Worm (Caenorhabditis elegans) whole organism, late embryonic: ENCODE data around the gene F53B7.7.

ENCODE experiments used
- C08G9.2 ChIP-seq: sonication (generic microtip); optimal IDR thresholded peaks from 2 replicates; lab custom pipeline; 2016; ENCODE audit warnings: mild to moderate bottlenecking, missing genetic modification characterization, moderate library complexity, missing compliant biosample characterization
- C38D4.7 ChIP-seq: fragments of 200-800 bp; sonication (Bioruptor generic); optimal IDR thresholded peaks from 2 replicates; lab custom pipeline; 2018; ENCODE audit warnings: mild to moderate bottlenecking, missing genetic modification characterization, moderate library complexity, missing compliant biosample characterization
- F13H6.1 ChIP-seq: sonication (generic microtip); optimal IDR thresholded peaks from 2 replicates; lab custom pipeline; 2016; ENCODE audit warnings: missing genetic modification characterization, missing compliant biosample characterization
- K09A11.1 ChIP-seq: sonication (generic microtip); optimal IDR thresholded peaks from 2 replicates; lab custom pipeline; 2017; ENCODE audit warnings: antibody characterized with exemption, mild to moderate bottlenecking, missing genetic modification characterization, missing compliant biosample characterization; ENCODE audit not compliant: insufficient read depth
- Y22D7AL.16 ChIP-seq: sonication (generic microtip); optimal IDR thresholded peaks from 2 replicates; lab custom pipeline; 2016; ENCODE audit warnings: missing genetic modification characterization, missing compliant biosample characterization
- ceh-14 ChIP-seq: sonication (generic microtip); optimal IDR thresholded peaks from 2 replicates; lab custom pipeline; 2016; ENCODE audit warnings: missing genotype, missing genetic modification characterization, missing compliant biosample characterization
- ceh-19 ChIP-seq: fragments of 200-800 bp; sonication (Bioruptor generic); optimal IDR thresholded peaks from 2 replicates; lab custom pipeline; 2018; ENCODE audit warnings: mild to moderate bottlenecking, missing genetic modification characterization, missing compliant biosample characterization
- ceh-2 ChIP-seq: sonication (generic microtip); optimal IDR thresholded peaks from 2 replicates; lab custom pipeline; 2016; ENCODE audit warnings: missing genotype, missing genetic modification characterization, missing compliant biosample characterization
- ceh-22 ChIP-seq: sonication (generic microtip); optimal IDR thresholded peaks from 2 replicates; lab custom pipeline; 2017; ENCODE audit warnings: missing biosample characterization, missing genetic modification characterization
- ceh-30 ChIP-seq: fragments of 150-350 bp; optimal IDR thresholded peaks from 2 replicates; lab custom pipeline; 2014; ENCODE audit warnings: missing biosample characterization, missing genetic modification characterization
- ceh-31 ChIP-seq: sonication (generic microtip); optimal IDR thresholded peaks from 2 replicates; lab custom pipeline; 2016; ENCODE audit warnings: missing genetic modification characterization, missing compliant biosample characterization
- ceh-34 ChIP-seq: sonication (generic microtip); optimal IDR thresholded peaks from 2 replicates; lab custom pipeline; 2016; ENCODE audit warnings: mild to moderate bottlenecking, missing genetic modification characterization, missing compliant biosample characterization
- ceh-45 ChIP-seq: fragments of 200-800 bp; sonication (Bioruptor generic); IDR thresholded peaks from 2 replicates; pipeline ENCODE4 v1.3.6; 2022; ENCODE audit warnings: missing genetic modification reagents, missing genetic modification characterization, missing compliant biosample characterization
- ceh-48 ChIP-seq: sonication (generic microtip); optimal IDR thresholded peaks from 2 replicates; lab custom pipeline; 2016; ENCODE audit warnings: missing genetic modification characterization, inconsistent platforms, missing compliant biosample characterization
- ceh-6 ChIP-seq: fragments of 200-800 bp; sonication (Bioruptor generic); optimal IDR thresholded peaks from 2 replicates; lab custom pipeline; 2018; ENCODE audit warnings: mild to moderate bottlenecking, missing genetic modification characterization, missing compliant biosample characterization
- dmd-4 ChIP-seq: sonication (generic microtip); optimal IDR thresholded peaks from 2 replicates; lab custom pipeline; 2016; ENCODE audit warnings: borderline replicate concordance, missing genetic modification characterization, missing compliant biosample characterization
- dve-1 ChIP-seq: sonication (generic microtip); optimal IDR thresholded peaks from 2 replicates; lab custom pipeline; 2017; ENCODE audit warnings: antibody characterized with exemption, mild to moderate bottlenecking, missing genetic modification characterization, missing compliant biosample characterization
- eyg-1 ChIP-seq: sonication (generic microtip); optimal IDR thresholded peaks from 2 replicates; lab custom pipeline; 2016; ENCODE audit warnings: missing genotype, missing genetic modification characterization, missing compliant biosample characterization
- fax-1 ChIP-seq: sonication (generic microtip); optimal IDR thresholded peaks from 2 replicates; lab custom pipeline; 2016; ENCODE audit warnings: missing genotype, missing genetic modification characterization, missing compliant biosample characterization
- fkh-6 ChIP-seq: sonication (generic microtip); optimal IDR thresholded peaks from 2 replicates; lab custom pipeline; 2016; ENCODE audit warnings: missing genetic modification characterization, missing compliant biosample characterization
- gmeb-2 ChIP-seq: sonication (generic microtip); optimal IDR thresholded peaks from 2 replicates; lab custom pipeline; 2016; ENCODE audit warnings: missing genetic modification characterization, inconsistent platforms, missing compliant biosample characterization
- hlh-15 ChIP-seq: sonication (generic microtip); optimal IDR thresholded peaks from 2 replicates; lab custom pipeline; 2016; ENCODE audit warnings: missing genetic modification characterization, missing compliant biosample characterization
- hlh-8 ChIP-seq: sonication (generic microtip); optimal IDR thresholded peaks from 2 replicates; lab custom pipeline; 2016; ENCODE audit warnings: missing genotype, missing genetic modification characterization, missing compliant biosample characterization
- lim-6 ChIP-seq: sonication (generic microtip); optimal IDR thresholded peaks from 2 replicates; lab custom pipeline; 2016; ENCODE audit warnings: missing genetic modification characterization, missing compliant biosample characterization
- madf-2 ChIP-seq: sonication (generic microtip); optimal IDR thresholded peaks from 2 replicates; lab custom pipeline; 2017; ENCODE audit warnings: missing genetic modification characterization, missing compliant biosample characterization
- mec-3 ChIP-seq: sonication (generic microtip); optimal IDR thresholded peaks from 2 replicates; lab custom pipeline; 2016; ENCODE audit warnings: borderline replicate concordance, missing genetic modification characterization, missing compliant biosample characterization
- nfya-1 ChIP-seq: sonication (generic microtip); optimal IDR thresholded peaks from 2 replicates; lab custom pipeline; 2017; ENCODE audit warnings: missing genetic modification characterization, mild to moderate bottlenecking, missing compliant biosample characterization, antibody characterized with exemption, moderate library complexity
- npax-4 ChIP-seq: sonication (generic microtip); optimal IDR thresholded peaks from 2 replicates; lab custom pipeline; 2016; ENCODE audit warnings: missing genetic modification characterization, missing compliant biosample characterization
- odd-2 ChIP-seq: sonication (generic microtip); optimal IDR thresholded peaks from 2 replicates; lab custom pipeline; 2017; ENCODE audit warnings: antibody characterized with exemption, mild to moderate bottlenecking, missing genetic modification characterization, missing compliant biosample characterization
- pha-2 ChIP-seq: sonication (generic microtip); optimal IDR thresholded peaks from 2 replicates; lab custom pipeline; 2017; ENCODE audit warnings: mild to moderate bottlenecking, missing genetic modification characterization, missing compliant biosample characterization
- pqm-1 ChIP-seq: sonication (generic microtip); optimal IDR thresholded peaks from 2 replicates; lab custom pipeline; 2016; ENCODE audit warnings: missing genetic modification characterization, missing compliant biosample characterization
- pros-1 ChIP-seq: fragments of 150-350 bp; optimal IDR thresholded peaks from 2 replicates; lab custom pipeline; 2014; ENCODE audit warnings: missing biosample characterization, missing genetic modification reagents, missing genetic modification characterization
- ref-2 ChIP-seq: sonication (generic microtip); optimal IDR thresholded peaks from 2 replicates; lab custom pipeline; 2016; ENCODE audit warnings: missing genetic modification characterization, missing compliant biosample characterization
- rnt-1 ChIP-seq: sonication (generic microtip); optimal IDR thresholded peaks from 2 replicates; lab custom pipeline; 2016; ENCODE audit warnings: missing genetic modification characterization, missing compliant biosample characterization
- sox-2 ChIP-seq: fragments of 200-800 bp; sonication (Bioruptor generic); IDR thresholded peaks from 2 replicates; pipeline ENCODE4 v1.3.6; 2022; ENCODE audit warnings: missing genetic modification reagents, missing genetic modification characterization, missing compliant biosample characterization
- sox-4 ChIP-seq: sonication (generic microtip); optimal IDR thresholded peaks from 2 replicates; lab custom pipeline; 2017; ENCODE audit warnings: mild to moderate bottlenecking, missing genetic modification characterization, inconsistent platforms, missing compliant biosample characterization
- tbx-7 ChIP-seq: sonication (generic microtip); optimal IDR thresholded peaks from 2 replicates; lab custom pipeline; 2016; ENCODE audit warnings: missing genotype, missing genetic modification characterization, missing compliant biosample characterization
- ttx-3 ChIP-seq: sonication (generic microtip); optimal IDR thresholded peaks from 2 replicates; lab custom pipeline; 2016; ENCODE audit warnings: missing genetic modification reagents, missing genetic modification characterization, missing compliant biosample characterization
- unc-3 ChIP-seq, 2 experiments: fragments of 200-800 bp in 1 of 2; sonication (Bioruptor generic) in 1 of 2; sonication (generic microtip) in 1 of 2; conservative IDR thresholded peaks in 1 of 2; optimal IDR thresholded peaks in 1 of 2; 2 replicates each; pipeline versions ENCODE4 v1.3.6 to Lab custom; 2016 to 2022; ENCODE audit warnings: missing compliant biosample characterization in 2 of 2, missing genetic modification characterization in 2 of 2, missing genetic modification reagents in 1 of 2
- unc-42 ChIP-seq: sonication (generic microtip); optimal IDR thresholded peaks from 2 replicates; lab custom pipeline; 2016; ENCODE audit warnings: missing genotype, missing genetic modification characterization, missing compliant biosample characterization
- unc-86 ChIP-seq: sonication (generic microtip); optimal IDR thresholded peaks from 2 replicates; lab custom pipeline; 2016; ENCODE audit warnings: missing genetic modification characterization, missing compliant biosample characterization
- zip-5 ChIP-seq: sonication (generic microtip); optimal IDR thresholded peaks from 2 replicates; lab custom pipeline; 2016; ENCODE audit warnings: missing genetic modification characterization, missing compliant biosample characterization

The F53B7.7 gene

DNA sequence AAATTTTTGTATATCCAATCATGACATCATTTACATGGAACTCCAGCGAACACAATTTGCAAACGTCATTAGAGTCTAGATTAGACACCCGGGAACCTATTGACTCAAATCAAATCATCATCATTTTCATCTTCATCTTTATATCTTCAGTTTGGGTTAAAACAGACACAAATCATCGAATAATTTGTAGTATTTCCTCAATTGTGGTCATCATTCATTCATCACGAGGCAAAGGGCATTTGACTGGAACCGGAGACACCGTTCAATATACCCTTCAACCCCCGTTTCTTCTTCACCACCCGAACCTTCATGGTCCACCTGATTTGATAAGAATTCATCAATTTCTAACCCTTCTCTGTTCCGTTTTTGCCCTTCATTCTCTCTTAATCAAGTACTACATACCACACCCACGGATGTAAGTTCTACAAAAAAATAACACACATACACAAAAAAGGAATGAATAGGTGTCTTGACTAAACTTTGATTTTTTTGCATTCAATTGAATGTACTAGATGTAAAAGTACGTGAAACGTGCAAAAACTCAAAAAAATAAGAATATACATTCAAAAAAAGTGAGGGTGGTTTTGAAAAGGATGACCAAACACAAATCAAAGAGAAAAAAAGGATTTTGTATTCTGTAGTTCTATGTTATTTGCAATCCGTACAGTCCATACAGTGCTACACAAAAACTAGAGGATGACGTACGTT lies 18.1 kb downstream of the F53B7.7 start:
- TF ChIP-seq madf-2 (tag; lab: Kevin White, UChicago), result no peak
- TF ChIP-seq pqm-1 (tag; lab: Kevin White, UChicago), result no peak
- no peak for TF ChIP-seq dmd-4 (tag; lab: Kevin White, UChicago)
- TF ChIP-seq dve-1 (tag; lab: Kevin White, UChicago), result no peak
- no peak for TF ChIP-seq pros-1 (tag; lab: Kevin White, UChicago)
- no peak for TF ChIP-seq hlh-15 (tag; lab: Kevin White, UChicago)
- TF ChIP-seq C38D4.7 (GFP tag; lab: Kevin White, UChicago), result no peak
- no peak for TF ChIP-seq hlh-8
- no peak for TF ChIP-seq npax-4 (tag; lab: Kevin White, UChicago)
- no peak for TF ChIP-seq odd-2 (tag; lab: Kevin White, UChicago)
- no peak for TF ChIP-seq pha-2
- TF ChIP-seq mec-3 (tag; lab: Kevin White, UChicago), result no peak
- no peak for TF ChIP-seq ceh-34 (tag; lab: Kevin White, UChicago)
- no peak for TF ChIP-seq sox-4 (tag; lab: Kevin White, UChicago)
- TF ChIP-seq ceh-30 (tag; lab: Kevin White, UChicago), result no peak
- no peak for TF ChIP-seq K09A11.1 (tag; lab: Kevin White, UChicago)
- TF ChIP-seq ceh-48 (tag; lab: Kevin White, UChicago), result no peak
- no peak for TF ChIP-seq fax-1 (tag; lab: Kevin White, UChicago)
- TF ChIP-seq lim-6 (tag; lab: Kevin White, UChicago), result no peak

DNA sequence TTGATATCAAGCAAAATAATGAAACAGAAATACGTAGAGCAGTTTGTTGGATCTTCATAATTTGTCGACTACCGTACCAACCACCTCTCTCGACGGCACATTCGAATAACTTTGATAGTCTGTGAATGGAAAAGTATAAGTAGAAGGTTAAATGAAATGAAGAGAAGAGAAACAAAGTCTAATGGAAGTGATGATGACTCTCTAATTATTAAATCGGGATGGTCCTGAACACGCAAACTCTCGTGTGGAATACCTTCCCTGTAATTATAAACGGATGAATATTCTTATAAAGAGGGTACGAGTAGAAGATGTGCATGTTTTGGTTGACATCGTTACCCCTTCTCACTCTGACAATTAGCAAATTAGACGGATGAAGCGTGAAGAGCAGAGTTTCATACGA lies 23.9 kb downstream of the F53B7.7 start, which contains the start of the genes C13G3.12 and hot-6:
TSS of gene C13G3.12 (minus strand) at position 101 of the 400 bp plus-strand sequence.
TSS of gene hot-6 (minus strand) at position 121 of the 400 bp plus-strand sequence.
- no peak for TF ChIP-seq ceh-6 (GFP tag; lab: Kevin White, UChicago)
- TF ChIP-seq odd-2 (tag; lab: Kevin White, UChicago), result no peak
- no peak for TF ChIP-seq Y22D7AL.16 (tag; lab: Kevin White, UChicago)
- no peak for TF ChIP-seq sox-4 (tag; lab: Kevin White, UChicago)
- TF ChIP-seq hlh-8, result no peak
- TF ChIP-seq fax-1 (tag; lab: Kevin White, UChicago), result no peak
- no peak for TF ChIP-seq gmeb-2 (tag; lab: Kevin White, UChicago)
- TF ChIP-seq ceh-14 (tag; lab: Kevin White, UChicago), result no peak
- no peak for TF ChIP-seq unc-86
- no peak for TF ChIP-seq ceh-45
- TF ChIP-seq ceh-31 (tag; lab: Kevin White, UChicago), result no peak
- no peak for TF ChIP-seq rnt-1 (tag; lab: Kevin White, UChicago)

DNA sequence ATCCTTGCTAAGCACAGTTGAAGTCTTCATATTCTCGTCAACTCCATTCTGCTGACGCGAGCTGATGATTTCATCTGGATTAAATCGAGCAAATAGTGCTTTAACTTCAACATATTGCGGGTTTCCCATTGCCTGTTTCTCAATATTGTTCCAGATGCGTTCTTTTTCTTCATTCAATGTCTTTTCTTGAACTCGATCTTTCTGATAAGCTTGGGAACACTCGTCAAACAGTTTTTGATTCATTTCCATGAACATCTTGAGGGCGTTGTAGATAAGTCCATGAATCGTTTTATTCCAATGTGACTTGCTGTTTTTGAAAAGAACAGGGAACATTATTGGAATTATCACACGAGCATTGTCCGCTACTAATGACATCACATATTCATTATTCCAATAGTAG lies 28.8 kb downstream of the F53B7.7 start:
- no peak for TF ChIP-seq ceh-19 (GFP tag; lab: Kevin White, UChicago)
- no peak for TF ChIP-seq pha-2
- no peak for TF ChIP-seq C38D4.7 (GFP tag; lab: Kevin White, UChicago)
- TF ChIP-seq unc-42 (tag; lab: Kevin White, UChicago), result no peak

DNA sequence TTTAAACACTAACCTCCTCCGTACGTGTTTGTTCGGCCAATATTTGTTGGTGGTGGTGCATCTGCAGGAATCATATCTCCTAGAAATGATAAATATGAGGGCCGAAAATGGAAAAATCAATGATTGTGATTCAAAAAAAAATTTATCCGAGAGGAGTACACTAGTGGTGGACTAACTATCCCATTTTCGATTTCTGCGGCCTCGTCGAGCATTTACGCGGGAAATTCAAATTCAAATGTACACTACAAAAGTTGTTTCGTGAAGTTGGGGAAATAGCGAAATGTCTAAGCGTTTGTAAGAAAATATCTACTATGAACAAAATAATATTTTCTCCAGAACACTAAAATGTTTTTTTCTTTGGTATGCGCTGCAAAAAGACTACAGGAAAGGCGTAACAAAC lies 30.4 kb downstream of the F53B7.7 start:
- TF ChIP-seq fkh-6 (tag; lab: Kevin White, UChicago), result peak; percentile 63
- TF ChIP-seq fax-1 (tag; lab: Kevin White, UChicago), result peak; percentile 40
- TF ChIP-seq sox-4 (tag; lab: Kevin White, UChicago), result no peak
- TF ChIP-seq ceh-2 (tag; lab: Kevin White, UChicago), result peak; percentile 86
- TF ChIP-seq ref-2, result peak; percentile 89
- no peak for TF ChIP-seq unc-3 (GFP tag; conservative IDR thresholded peaks at IDR 0.05; lab: Robert Waterston, UW)
- no peak for TF ChIP-seq unc-3 (tag; optimal IDR thresholded peaks at IDR 0.05; lab: Kevin White, UChicago)
- peak; percentile 91 for TF ChIP-seq tbx-7 (tag; lab: Kevin White, UChicago)
- TF ChIP-seq eyg-1 (tag; lab: Kevin White, UChicago), result peak; percentile 17
- TF ChIP-seq zip-5, result peak; percentile 87
- peak; percentile 71 for TF ChIP-seq F13H6.1
- TF ChIP-seq ceh-34 (tag; lab: Kevin White, UChicago), result peak; percentile 47
- TF ChIP-seq lim-6 (tag; lab: Kevin White, UChicago), result peak; percentile 12
- no peak for TF ChIP-seq ceh-22 (tag; lab: Kevin White, UChicago)
- no peak for TF ChIP-seq pha-2
- TF ChIP-seq dmd-4 (tag; lab: Kevin White, UChicago), result peak; percentile 56
- peak; percentile 39 for TF ChIP-seq ceh-6 (GFP tag; lab: Kevin White, UChicago)
- TF ChIP-seq rnt-1 (tag; lab: Kevin White, UChicago), result peak; percentile 83
- TF ChIP-seq ceh-48 (tag; lab: Kevin White, UChicago), result peak; percentile 52
- no peak for TF ChIP-seq sox-2 (GFP tag; lab: Robert Waterston, UW)
- TF ChIP-seq ceh-31 (tag; lab: Kevin White, UChicago), result peak; percentile 94
- peak; percentile 96 for TF ChIP-seq C08G9.2
- TF ChIP-seq ttx-3 (tag; lab: Kevin White, UChicago), result peak; percentile 3
- TF ChIP-seq hlh-8, result peak; percentile 68
- peak; percentile 30 for TF ChIP-seq unc-42 (tag; lab: Kevin White, UChicago)
- peak; percentile 13 for TF ChIP-seq nfya-1 (tag; lab: Kevin White, UChicago)
